Fruit fly (Drosophila melanogaster) whole organism, embryonic: ENCODE data around the gene jet.

Experiments used
- B-H1 ChIP-seq: fragments of 200-800 bp; sonication (Bioruptor generic); IDR thresholded peaks from 3 replicates; pipeline ENCODE4 v1.3.6; 2022; ENCODE audit warnings: missing biosample characterization, missing genetic modification characterization
- CG1024 ChIP-seq: fragments of 200-800 bp; sonication (Bioruptor generic); IDR thresholded peaks from 2 replicates; pipeline ENCODE4 v1.3.6; 2022; ENCODE audit warnings: missing biosample characterization, missing genetic modification characterization
- CG11398 ChIP-seq: fragments of 200-800 bp; sonication (Bioruptor generic); optimal IDR thresholded peaks from 2 replicates; lab custom pipeline; 2016; ENCODE audit warnings: missing biosample characterization, missing genetic modification characterization
- CG11504 ChIP-seq: fragments of 200-800 bp; sonication (Bioruptor generic); optimal IDR thresholded peaks from 3 replicates; lab custom pipeline; 2019; ENCODE audit warnings: missing biosample characterization, mild to moderate bottlenecking, missing genetic modification characterization, moderate library complexity
- CG12659 ChIP-seq: fragments of 200-800 bp; sonication (Bioruptor generic); optimal IDR thresholded peaks from 3 replicates; lab custom pipeline; 2017; ENCODE audit warnings: mild to moderate bottlenecking, missing biosample characterization, missing genetic modification reagents, missing genetic modification characterization
- CG12744 ChIP-seq: fragments of 200-800 bp; sonication (Bioruptor generic); optimal IDR thresholded peaks from 2 replicates; lab custom pipeline; 2016; ENCODE audit warnings: missing biosample characterization, missing genetic modification characterization
- CG13123 ChIP-seq: fragments of 200-800 bp; sonication (Bioruptor generic); optimal IDR thresholded peaks from 2 replicates; lab custom pipeline; 2016; ENCODE audit warnings: missing biosample characterization, missing genetic modification characterization
- CG13424 ChIP-seq: fragments of 200-800 bp; sonication (Bioruptor generic); optimal IDR thresholded peaks from 2 replicates; lab custom pipeline; 2019; ENCODE audit warnings: missing biosample characterization, mild to moderate bottlenecking, missing genetic modification characterization, moderate library complexity
- CG13775 ChIP-seq: fragments of 200-800 bp; sonication (Bioruptor generic); optimal IDR thresholded peaks from 3 replicates; lab custom pipeline; 2017; ENCODE audit warnings: missing biosample characterization, mild to moderate bottlenecking, missing genetic modification characterization
- CG14710 ChIP-seq: fragments of 200-800 bp; sonication (Bioruptor generic); optimal IDR thresholded peaks from 3 replicates; lab custom pipeline; 2019; ENCODE audit warnings: missing biosample characterization, mild to moderate bottlenecking, missing genetic modification characterization, moderate library complexity
- CG15514 ChIP-seq: fragments of 200-800 bp; sonication (Bioruptor generic); optimal IDR thresholded peaks from 3 replicates; lab custom pipeline; 2017; ENCODE audit warnings: missing biosample characterization, missing genetic modification characterization, mild to moderate bottlenecking, moderate library complexity, missing genetic modification reagents
- CG1602 ChIP-seq: fragments of 200-800 bp; sonication (Bioruptor generic); optimal IDR thresholded peaks from 3 replicates; lab custom pipeline; 2016; ENCODE audit warnings: missing biosample characterization, missing genetic modification characterization
- CG17328 ChIP-seq: fragments of 200-800 bp; sonication (Bioruptor generic); IDR thresholded peaks from 2 replicates; pipeline ENCODE4 v1.3.6; 2022; ENCODE audit warnings: missing biosample characterization, missing genetic modification characterization
- CG33557 ChIP-seq: fragments of 200-800 bp; sonication (Bioruptor generic); optimal IDR thresholded peaks from 2 replicates; lab custom pipeline; 2019; ENCODE audit warnings: missing biosample characterization, mild to moderate bottlenecking, missing genetic modification characterization, moderate library complexity
- CG3838 ChIP-seq: fragments of 200-800 bp; sonication (Bioruptor generic); optimal IDR thresholded peaks from 3 replicates; lab custom pipeline; 2016; ENCODE audit warnings: missing biosample characterization, missing genetic modification characterization
- CG4820 ChIP-seq: fragments of 200-800 bp; sonication (Bioruptor generic); optimal IDR thresholded peaks from 3 replicates; lab custom pipeline; 2016; ENCODE audit warnings: missing biosample characterization, missing genetic modification characterization
- CG6654 ChIP-seq: fragments of 200-800 bp; sonication (Bioruptor generic); optimal IDR thresholded peaks from 2 replicates; lab custom pipeline; 2017; ENCODE audit warnings: missing biosample characterization, mild to moderate bottlenecking, missing genetic modification characterization
- CG8089 ChIP-seq: fragments of 200-800 bp; sonication (Bioruptor generic); optimal IDR thresholded peaks from 3 replicates; lab custom pipeline; 2016; ENCODE audit warnings: missing biosample characterization, missing genetic modification characterization
- CG8765 ChIP-seq: fragments of 200-800 bp; sonication (Bioruptor generic); IDR thresholded peaks from 2 replicates; pipeline ENCODE4 v1.3.6; 2022; ENCODE audit warnings: missing biosample characterization, missing genetic modification characterization
- CG9727 ChIP-seq: fragments of 200-800 bp; sonication (Bioruptor generic); optimal IDR thresholded peaks from 3 replicates; lab custom pipeline; 2017; ENCODE audit warnings: missing biosample characterization, mild to moderate bottlenecking, missing genetic modification characterization
- CHES-1-like ChIP-seq: fragments of 200-800 bp; sonication (Bioruptor generic); optimal IDR thresholded peaks from 2 replicates; lab custom pipeline; 2016; ENCODE audit warnings: missing biosample characterization, missing genetic modification characterization
- Dbx ChIP-seq: fragments of 200-800 bp; sonication (Bioruptor generic); IDR thresholded peaks from 3 replicates; pipeline ENCODE4 v1.3.6; 2022; ENCODE audit warnings: missing biosample characterization, missing genetic modification characterization
- Dek ChIP-seq: fragments of 200-800 bp; sonication (Bioruptor generic); optimal IDR thresholded peaks from 3 replicates; lab custom pipeline; 2019; ENCODE audit warnings: missing biosample characterization, mild to moderate bottlenecking, missing genetic modification characterization, moderate library complexity
- Dfd ChIP-seq, 2 experiments: fragments of >200 bp; optimal IDR thresholded peaks; 2 replicates each; lab custom pipeline; 2017; ENCODE audit warnings: missing biosample characterization in 2 of 2, missing genetic modification characterization in 2 of 2
- ERR ChIP-seq: fragments of 200-800 bp; sonication (Bioruptor generic); optimal IDR thresholded peaks from 2 replicates; lab custom pipeline; 2016; ENCODE audit warnings: missing biosample characterization, missing genetic modification characterization
- Fer1 ChIP-seq: fragments of 200-800 bp; sonication (Bioruptor generic); optimal IDR thresholded peaks from 2 replicates; lab custom pipeline; 2017; ENCODE audit warnings: missing biosample characterization, mild to moderate bottlenecking, missing genetic modification characterization
- Fer3 ChIP-seq: fragments of 200-800 bp; sonication (Bioruptor generic); optimal IDR thresholded peaks from 2 replicates; lab custom pipeline; 2018; ENCODE audit warnings: missing biosample characterization, mild to moderate bottlenecking, missing genetic modification characterization, moderate library complexity
- Gsc ChIP-seq: fragments of 200-800 bp; sonication (Bioruptor generic); IDR thresholded peaks from 2 replicates; pipeline ENCODE4 v1.3.6; 2022; ENCODE audit warnings: missing biosample characterization, missing genetic modification characterization
- Hand ChIP-seq: fragments of 200-800 bp; sonication (Bioruptor generic); optimal IDR thresholded peaks from 2 replicates; lab custom pipeline; 2017; ENCODE audit warnings: mild to moderate bottlenecking, missing biosample characterization, missing genetic modification reagents, missing genetic modification characterization
- Hr39 ChIP-seq: fragments of >200 bp; optimal IDR thresholded peaks from 2 replicates; lab custom pipeline; 2017
- Hsf ChIP-seq: fragments of 200-800 bp; sonication (Bioruptor generic); optimal IDR thresholded peaks from 3 replicates; lab custom pipeline; 2016; ENCODE audit warnings: missing biosample characterization, missing genetic modification characterization
- MESR4 ChIP-seq: fragments of 200-800 bp; sonication (Bioruptor generic); optimal IDR thresholded peaks from 2 replicates; lab custom pipeline; 2018; ENCODE audit warnings: missing biosample characterization, mild to moderate bottlenecking, missing genetic modification characterization, moderate library complexity
- Nf-YA ChIP-seq: fragments of 200-800 bp; sonication (Bioruptor generic); IDR thresholded peaks from 2 replicates; pipeline ENCODE4 v1.3.6; 2022; ENCODE audit warnings: missing biosample characterization, missing genetic modification characterization
- ac ChIP-seq: fragments of 200-800 bp; sonication (Bioruptor generic); optimal IDR thresholded peaks from 3 replicates; lab custom pipeline; 2017; ENCODE audit warnings: missing biosample characterization, mild to moderate bottlenecking, missing genetic modification characterization
- al ChIP-seq: fragments of 200-800 bp; sonication (Bioruptor generic); IDR thresholded peaks from 2 replicates; pipeline ENCODE4 v1.3.6; 2022; ENCODE audit warnings: missing biosample characterization, missing genetic modification characterization
- aop ChIP-seq: fragments of 200-800 bp; sonication (Bioruptor generic); IDR thresholded peaks from 2 replicates; pipeline ENCODE4 v1.3.6; 2022; ENCODE audit warnings: missing biosample characterization, missing genetic modification characterization
- crc ChIP-seq: fragments of 200-800 bp; sonication (Bioruptor generic); optimal IDR thresholded peaks from 2 replicates; lab custom pipeline; 2016; ENCODE audit warnings: missing biosample characterization, missing genetic modification characterization
- crp ChIP-seq, 2 experiments: fragments of 200-800 bp; sonication (Bioruptor generic); optimal IDR thresholded peaks; 2 replicates in 1 of 2; 3 replicates in 1 of 2; lab custom pipeline; 2017; ENCODE audit warnings: missing biosample characterization in 2 of 2, missing genetic modification characterization in 2 of 2, mild to moderate bottlenecking in 1 of 2, moderate library complexity in 1 of 2
- cwo ChIP-seq: fragments of 200-800 bp; sonication (Bioruptor generic); optimal IDR thresholded peaks from 3 replicates; lab custom pipeline; 2017; ENCODE audit warnings: missing biosample characterization, missing genetic modification characterization, mild to moderate bottlenecking, moderate library complexity, missing genetic modification reagents
- dm ChIP-seq: fragments of 200-800 bp; sonication (Bioruptor generic); optimal IDR thresholded peaks from 3 replicates; lab custom pipeline; 2016; ENCODE audit warnings: missing biosample characterization, missing genetic modification characterization
- ftz-f1 ChIP-seq: fragments of 200-800 bp; sonication (Bioruptor generic); optimal IDR thresholded peaks from 2 replicates; lab custom pipeline; 2016; ENCODE audit warnings: missing biosample characterization, missing genetic modification characterization
- hbn ChIP-seq: fragments of 200-800 bp; sonication (Bioruptor generic); IDR thresholded peaks from 2 replicates; pipeline ENCODE4 v1.3.6; 2022; ENCODE audit warnings: missing biosample characterization, missing genetic modification characterization; ENCODE audit not compliant: partially characterized antibody
- her ChIP-seq: fragments of 200-800 bp; sonication (Bioruptor generic); optimal IDR thresholded peaks from 2 replicates; lab custom pipeline; 2016; ENCODE audit warnings: missing biosample characterization, missing genetic modification characterization
- nom ChIP-seq: fragments of 200-800 bp; sonication (Bioruptor generic); optimal IDR thresholded peaks from 2 replicates; lab custom pipeline; 2017; ENCODE audit warnings: missing biosample characterization, missing genetic modification characterization, mild to moderate bottlenecking, moderate library complexity, missing genetic modification reagents
- p53 ChIP-seq: fragments of 200-800 bp; sonication (Bioruptor generic); optimal IDR thresholded peaks from 2 replicates; lab custom pipeline; 2016; ENCODE audit warnings: missing biosample characterization, missing genetic modification characterization
- seq ChIP-seq: fragments of 200-800 bp; sonication (Bioruptor generic); IDR thresholded peaks from 2 replicates; pipeline ENCODE4 v1.3.6; 2022; ENCODE audit warnings: missing biosample characterization, missing genetic modification characterization
- sob ChIP-seq: fragments of 200-800 bp; sonication (Bioruptor generic); IDR thresholded peaks from 2 replicates; pipeline ENCODE4 v1.3.6; 2022; ENCODE audit warnings: missing biosample characterization, missing genetic modification characterization
- sr ChIP-seq: fragments of 200-800 bp; sonication (Bioruptor generic); IDR thresholded peaks from 3 replicates; pipeline ENCODE4 v1.3.6; 2022; ENCODE audit warnings: missing biosample characterization, missing genetic modification characterization
- trem ChIP-seq: fragments of 200-800 bp; optimal IDR thresholded peaks from 3 replicates; lab custom pipeline; 2019; ENCODE audit warnings: missing biosample characterization, mild to moderate bottlenecking, missing genetic modification characterization, moderate library complexity
- zen ChIP-seq: fragments of 200-800 bp; sonication (Bioruptor generic); optimal IDR thresholded peaks from 3 replicates; lab custom pipeline; 2018; ENCODE audit warnings: missing biosample characterization, mild to moderate bottlenecking, missing genetic modification characterization, moderate library complexity

jet gene

dm6 chr2L:4981278-4981966, 31.8 kb upstream of the jet start, which contains the start of the genes CG8892 and CG34126 (continued):
- TF ChIP-seq CG8765 (GFP tag; lab: Robert Waterston, UW) (peak; percentile 94), Nf-YA (GFP tag; lab: Robert Waterston, UW) (peak; percentile 89), CG12659 (GFP tag; lab: Kevin White, UChicago) (peak; percentile 99), Gsc (peak; percentile 95), crc (peak; percentile 85), sob (peak; percentile 98), Dbx (peak; percentile 98), Hand (GFP tag; lab: Kevin White, UChicago) (peak; percentile 82), CHES-1-like (GFP tag; lab: Kevin White, UChicago) (peak; percentile 96), CG13775 (GFP tag; lab: Kevin White, UChicago) (peak; percentile 99), zen (peak; percentile 96), crp (GFP tag; optimal IDR thresholded peaks at IDR 0.05; lab: Kevin White, UChicago) (peak; percentile 84 to 94), CG13424 (tag; lab: Kevin White, UChicago) (peak; percentile 98), CG15514 (peak; percentile 93), ftz-f1 (GFP tag; lab: Kevin White, UChicago) (peak; percentile 92), CG9727 (GFP tag; lab: Kevin White, UChicago) (peak; percentile 97), Hsf (GFP tag; lab: Kevin White, UChicago) (peak; percentile 99), dm (peak; percentile 90), CG3838 (GFP tag; lab: Kevin White, UChicago) (peak; percentile 87), CG1024 (GFP tag; lab: Robert Waterston, UW) (peak; percentile 88), hbn (GFP tag; lab: Robert Waterston, UW) (no peak), CG14710 (peak; percentile 98), Dfd (GFP tag; optimal IDR thresholded peaks at IDR 0.05; lab: Kevin White, UChicago) (peak in 1 of 2 experiments; percentile 92), sr (GFP tag; lab: Robert Waterston, UW) (peak; percentile 58; the same call in 2 of the 3 replicates), B-H1 (GFP tag; lab: Robert Waterston, UW) (peak; percentile 94), nom (peak; percentile 88), ac (GFP tag; lab: Kevin White, UChicago) (peak; percentile 65), CG13123 (peak; percentile 95), CG8089 (GFP tag; lab: Kevin White, UChicago) (peak; percentile 95), trem (peak; percentile 93), CG11398 (GFP tag; lab: Kevin White, UChicago) (peak; percentile 82), MESR4 (peak; percentile 66), CG1602 (GFP tag; lab: Kevin White, UChicago) (peak; percentile 99), Fer3 (tag; lab: Kevin White, UChicago) (peak; percentile 97), CG11504 (tag; lab: Kevin White, UChicago) (peak; percentile 95), her (GFP tag; lab: Kevin White, UChicago) (peak; percentile 84), Fer1 (peak; percentile 97), Dek (tag; lab: Kevin White, UChicago) (peak; percentile 96), aop (GFP tag; lab: Robert Waterston, UW) (peak; percentile 72; the same call in 1 of the 2 replicates), al (GFP tag; lab: Robert Waterston, UW) (peak; percentile 97), seq (peak; percentile 94), CG33557 (GFP tag; lab: Kevin White, UChicago) (peak; percentile 97), CG4820 (GFP tag; lab: Kevin White, UChicago) (peak; percentile 98), ERR (GFP tag; lab: Kevin White, UChicago) (peak; percentile 87), Hr39 (peak; percentile 82), p53 (GFP tag; lab: Kevin White, UChicago) (peak; percentile 81), CG12744 (GFP tag; lab: Kevin White, UChicago) (peak; percentile 87), CG6654 (GFP tag; lab: Kevin White, UChicago) (peak; percentile 86), cwo (peak; percentile 94), CG17328 (GFP tag; lab: Robert Waterston, UW) (peak; percentile 92)
